Worm (Caenorhabditis elegans) whole organism, L4/young adult: ENCODE measurements around the gene stau-1.

Source experiments
- W03F9.2 ChIP-seq: fragments of 150-350 bp; optimal IDR thresholded peaks from 2 replicates; lab custom pipeline; 2014; ENCODE audit warnings: missing biosample characterization, missing genetic modification characterization
- dao-5 ChIP-seq: sonication (generic microtip); optimal IDR thresholded peaks from 2 replicates; lab custom pipeline; 2016; ENCODE audit warnings: missing genotype, missing genetic modification characterization, moderate library complexity, missing compliant biosample characterization
- him-1 ChIP-seq: sonication (generic microtip); optimal IDR thresholded peaks from 2 replicates; lab custom pipeline; 2016; ENCODE audit warnings: missing genotype, missing genetic modification reagents, missing genetic modification characterization, missing compliant biosample characterization

Gene stau-1

DNA sequence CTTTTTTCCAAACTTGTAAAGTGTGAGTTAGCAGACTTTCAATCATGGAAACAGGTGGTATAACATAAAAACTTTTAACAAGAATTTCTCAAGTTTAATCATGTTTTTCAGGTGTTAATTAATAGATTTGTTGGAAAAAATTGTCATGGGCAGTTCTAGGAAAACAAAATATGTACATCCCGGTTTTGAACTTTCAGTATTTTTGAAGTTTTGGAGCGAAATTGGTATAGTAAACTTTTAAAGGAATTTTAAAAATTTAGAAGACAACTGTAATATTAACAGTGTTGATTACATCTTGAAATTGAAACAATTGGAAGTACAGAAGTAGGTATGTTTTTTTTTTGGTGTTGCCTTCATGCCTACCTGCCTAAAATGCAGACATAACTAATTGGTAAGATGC lies 40.4 kb downstream of the stau-1 start:
- TF ChIP-seq him-1 (tag; lab: Kevin White, UChicago) (no peak), dao-5 (no peak), W03F9.2 (tag; lab: Kevin White, UChicago) (no peak)

DNA sequence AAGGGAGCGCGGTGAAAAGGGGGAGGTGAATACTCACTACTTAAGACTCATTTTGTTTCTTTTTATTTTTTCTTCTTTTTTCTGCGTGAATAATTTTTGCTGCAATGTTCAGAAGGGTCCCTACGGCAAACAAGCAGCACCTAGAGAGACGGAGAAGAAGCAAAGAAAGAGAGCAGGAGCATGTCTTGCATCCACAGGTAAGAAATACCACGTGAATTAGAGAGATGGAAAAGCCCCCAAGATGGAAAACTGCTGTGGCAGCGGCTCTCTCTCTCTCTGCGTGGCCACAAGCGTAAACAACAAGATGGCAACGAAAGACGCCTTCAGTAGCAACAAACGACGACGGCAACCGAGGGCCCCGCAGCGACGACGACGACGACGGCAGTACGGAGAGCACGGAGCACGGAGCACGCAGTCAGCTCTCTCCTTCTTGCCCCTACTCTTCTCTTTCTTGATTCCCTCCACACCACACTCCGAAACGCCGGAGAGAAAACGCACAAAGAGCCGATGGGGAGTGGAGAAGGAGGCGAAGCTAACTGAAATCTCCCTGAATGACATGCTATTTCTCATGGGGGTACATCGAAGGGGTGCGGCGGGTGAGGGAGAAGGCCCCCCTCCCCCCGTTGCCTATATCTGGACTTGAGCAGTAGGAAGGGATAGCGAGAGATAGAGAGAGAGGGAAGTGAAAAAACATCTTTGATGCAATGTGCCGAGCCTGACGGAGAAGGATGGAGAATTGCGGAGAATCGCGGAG lies 42.3 kb downstream of the stau-1 start:
- no peak for TF ChIP-seq W03F9.2 (tag; lab: Kevin White, UChicago)
- no peak for TF ChIP-seq dao-5
- peak; percentile 79 for TF ChIP-seq him-1 (tag; lab: Kevin White, UChicago)

DNA sequence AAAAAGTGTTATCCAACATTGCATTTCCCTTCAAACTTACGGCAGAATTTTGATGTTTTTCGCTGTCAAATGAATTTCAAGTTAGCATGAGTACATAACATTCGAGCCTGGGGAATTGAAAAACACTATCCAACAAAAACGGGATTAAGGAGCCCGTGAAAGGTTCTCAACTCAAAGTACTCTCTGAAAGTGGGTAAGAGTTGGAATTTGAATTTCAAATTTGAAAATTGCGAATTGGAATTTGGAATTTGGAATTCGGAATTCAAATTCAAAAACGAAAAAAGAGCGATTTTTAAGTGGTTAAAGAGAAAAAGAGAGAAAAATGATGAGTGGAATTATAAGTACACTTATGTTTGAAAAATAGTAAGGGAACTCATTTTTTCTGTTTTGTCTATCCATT lies 43.8 kb downstream of the stau-1 start, which contains the start of the genes C09E10.3 and dgk-1:
Gene C09E10.3, minus strand, starts transcription at position 101 of the 400 bp plus-strand sequence.
Gene dgk-1, minus strand, starts transcription at position 183 of the 400 bp plus-strand sequence.
- TF ChIP-seq dao-5 (no peak), him-1 (tag; lab: Kevin White, UChicago) (no peak), W03F9.2 (tag; lab: Kevin White, UChicago) (no peak)

DNA sequence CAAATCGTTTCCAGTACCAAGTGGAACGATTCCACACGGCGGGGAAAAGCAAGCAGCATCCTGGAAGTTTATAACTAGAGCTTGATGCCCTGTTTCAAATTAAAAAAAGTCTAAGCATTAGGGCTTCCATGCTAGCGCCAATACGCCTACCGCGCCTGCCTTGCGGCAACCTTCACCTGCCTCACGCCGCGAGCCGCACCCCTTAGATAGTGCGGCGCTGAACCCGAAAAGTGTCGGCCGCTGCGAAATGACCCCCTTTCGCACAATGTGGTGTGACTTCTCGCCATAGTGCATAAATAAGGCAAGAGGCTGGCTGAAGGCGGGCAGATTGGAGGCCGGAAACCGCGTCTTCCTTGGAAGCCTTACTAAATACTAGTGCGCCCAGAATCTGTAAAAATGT lies 48.6 kb downstream of the stau-1 start:
- TF ChIP-seq dao-5 (no peak), W03F9.2 (tag; lab: Kevin White, UChicago) (no peak), him-1 (tag; lab: Kevin White, UChicago) (no peak)

DNA sequence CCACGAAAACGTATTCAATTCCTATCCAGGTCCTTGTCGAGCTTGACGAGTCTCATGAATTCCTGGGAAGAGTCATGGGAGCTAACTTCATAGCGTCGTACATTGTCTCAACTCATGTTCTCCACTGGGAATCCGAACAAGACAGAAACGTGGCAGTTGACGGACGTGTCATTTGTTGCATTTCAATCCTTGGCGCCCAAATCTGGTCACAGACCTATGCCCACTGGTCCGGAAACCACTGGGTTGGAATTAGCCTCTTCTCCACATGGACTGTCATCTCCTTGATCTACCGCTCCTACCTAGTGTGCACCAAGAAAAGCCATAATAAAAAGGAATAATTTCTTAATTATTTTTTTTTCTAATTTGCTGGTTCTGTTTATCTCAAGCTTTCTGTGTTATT lies 52.5 kb downstream of the stau-1 start:
- TF ChIP-seq W03F9.2 (tag; lab: Kevin White, UChicago) (no peak), him-1 (tag; lab: Kevin White, UChicago) (no peak), dao-5 (no peak)

DNA sequence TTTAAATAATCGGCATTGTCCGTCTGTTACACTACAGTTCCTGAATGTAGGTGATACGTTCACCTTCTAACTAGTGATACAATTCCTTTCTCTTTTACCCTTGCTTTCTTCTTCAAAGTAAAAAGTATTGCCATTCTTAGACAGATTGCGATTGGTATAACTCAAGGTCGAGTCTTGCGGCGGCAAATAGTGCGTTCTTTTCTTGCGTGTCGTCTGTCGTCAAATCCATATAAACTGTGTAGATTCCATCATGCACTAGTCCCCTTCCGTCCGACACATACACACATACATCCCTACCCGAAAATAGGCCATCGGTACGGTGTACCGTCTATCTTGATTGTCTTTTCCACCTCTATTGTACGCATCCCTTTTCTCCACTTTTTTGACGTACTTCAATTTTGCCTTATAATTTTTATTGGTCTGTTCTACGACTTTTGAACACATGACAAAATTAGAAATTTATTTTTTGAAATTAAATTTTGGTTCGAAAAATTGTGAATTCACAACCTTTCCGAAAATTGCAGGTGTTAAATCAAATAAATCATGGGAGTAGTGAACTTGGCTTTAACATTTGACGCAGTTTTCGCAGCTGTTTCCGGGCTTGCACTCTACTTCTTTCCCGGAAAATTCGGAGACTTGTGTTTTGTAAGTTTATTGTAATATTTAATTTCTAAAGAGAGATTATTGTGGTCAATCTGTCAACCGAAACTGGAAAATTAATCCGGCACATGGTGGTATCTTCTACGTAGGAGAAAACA lies 54.7 kb downstream of the stau-1 start, which contains the start of gene C44C1.1:
Gene C44C1.1, plus strand, starts transcription at position 525 of the 758 bp plus-strand sequence.
- TF ChIP-seq dao-5 (no peak), him-1 (tag; lab: Kevin White, UChicago) (no peak), W03F9.2 (tag; lab: Kevin White, UChicago) (no peak)

DNA sequence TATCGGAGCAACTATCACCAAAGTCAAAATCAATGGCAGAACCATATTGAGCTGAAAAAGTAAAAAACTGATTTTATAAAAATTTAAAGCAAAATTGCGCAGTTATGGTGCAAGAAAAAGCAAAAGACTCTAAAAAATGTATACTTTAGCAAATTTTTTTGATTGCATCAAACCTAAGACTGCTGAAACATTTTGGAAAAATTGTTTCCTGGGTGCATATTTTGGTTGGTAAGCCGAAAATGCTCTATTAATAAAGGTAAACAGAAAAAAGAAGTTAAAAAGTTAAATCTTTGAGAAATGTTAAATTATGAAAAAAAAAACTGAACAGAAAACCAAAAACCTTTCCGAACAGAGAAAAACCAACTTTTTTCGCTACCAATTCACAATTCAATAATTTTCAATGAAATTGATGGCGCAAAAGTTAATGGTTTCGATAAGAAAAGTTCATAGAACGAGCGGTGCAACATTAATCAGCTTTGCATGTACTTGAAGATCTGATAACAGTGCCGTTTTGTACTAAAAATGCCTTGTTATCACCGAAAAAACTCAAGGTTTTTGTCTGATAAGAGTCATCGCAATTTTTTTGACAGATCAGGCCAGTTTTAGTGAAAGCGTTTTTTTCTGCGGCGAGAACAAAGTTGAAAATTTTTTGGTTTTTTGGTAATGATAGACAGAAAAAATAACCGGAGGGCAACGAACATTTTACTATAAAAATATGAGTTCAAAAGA lies 57.0 kb downstream of the stau-1 start, which contains the start of gene abhd-3.2:
Gene abhd-3.2, minus strand, starts transcription at position 51 of the 729 bp plus-strand sequence.
- TF ChIP-seq W03F9.2 (tag; lab: Kevin White, UChicago) (no peak), him-1 (tag; lab: Kevin White, UChicago) (no peak), dao-5 (no peak)
